Fruit fly (Drosophila melanogaster): ENCODE measurements around the gene Syn.

Gene Syn

dm6 chr3R:10185986-10186385 lies 4.5 kb upstream of the Syn start (continued):
- TF ChIP-seq CG6689 (GFP tag; IDR thresholded peaks at IDR 0.05) (no peak), CG7987 (GFP tag; optimal IDR thresholded peaks at IDR 0.05) (peak; percentile 50), Rfx (GFP tag; IDR thresholded peaks at IDR 0.05) (0 out of 2 replicates have a peak, but pooled peaks have one; percentile 10), CG15514 (GFP tag; optimal IDR thresholded peaks at IDR 0.05) (peak; percentile 11), Drgx (GFP tag; IDR thresholded peaks at IDR 0.05) (no peak), CG8290 (GFP tag; optimal IDR thresholded peaks at IDR 0.05) (no peak), CG8290 (tag; optimal IDR thresholded peaks at IDR 0.05) (peak in 1 of 2 experiments; percentile 61), vnd (GFP tag; IDR thresholded peaks at IDR 0.05; ENCODE audit: partially characterized antibody) (no peak), CG3281 (GFP tag; optimal IDR thresholded peaks at IDR 0.05) (peak; percentile 11), bcd (GFP tag; optimal IDR thresholded peaks at IDR 0.05) (no peak), Hr3 (GFP tag; optimal IDR thresholded peaks at IDR 0.05) (no peak), CG9932 (GFP tag; IDR thresholded peaks at IDR 0.05) (peak; percentile 38), CG14050 (GFP tag; IDR thresholded peaks at IDR 0.05) (no peak), Abd-B (GFP tag; optimal IDR thresholded peaks at IDR 0.05) (no peak), HLH4C (GFP tag; IDR thresholded peaks at IDR 0.05; ENCODE audit: partially characterized antibody) (no peak), Asciz (GFP tag; optimal IDR thresholded peaks at IDR 0.05) (peak; percentile 55), GATAe (GFP tag; conservative IDR thresholded peaks at IDR 0.05) (no peak), ind (GFP tag; optimal IDR thresholded peaks at IDR 0.05) (no peak), CG34376 (GFP tag; optimal IDR thresholded peaks at IDR 0.05) (peak; percentile 17), HLH3B (GFP tag; IDR thresholded peaks at IDR 0.05) (peak; percentile 24; the same call in 1 of the 2 replicates), Ets65A (GFP tag) (peak; percentile 29), CG11093 (GFP tag; IDR thresholded peaks at IDR 0.05) (no peak), NFAT (GFP tag; IDR thresholded peaks at IDR 0.05) (no peak), CG10274 (GFP tag; optimal IDR thresholded peaks at IDR 0.05) (no peak), kni (GFP tag; optimal IDR thresholded peaks at IDR 0.05) (peak; percentile 6), toy (GFP tag; IDR thresholded peaks at IDR 0.05) (no peak), al (GFP tag; IDR thresholded peaks at IDR 0.05) (no peak), Side (GFP tag; optimal IDR thresholded peaks at IDR 0.05) (no peak), CG32767 (GFP tag; IDR thresholded peaks at IDR 0.05) (no peak), CG10543 (GFP tag; optimal IDR thresholded peaks at IDR 0.05) (peak; percentile 61), Med (GFP tag) (peak; percentile 84), CG6254 (GFP tag; optimal IDR thresholded peaks at IDR 0.05) (no peak), Fer1 (GFP tag; optimal IDR thresholded peaks at IDR 0.05) (peak; percentile 42), mirr (GFP tag; optimal IDR thresholded peaks at IDR 0.05) (peak; percentile 78), Adf1 (GFP tag; IDR thresholded peaks at IDR 0.05) (no peak), Nf-YB (GFP tag; optimal IDR thresholded peaks at IDR 0.05) (no peak), amos (GFP tag; IDR thresholded peaks at IDR 0.05; ENCODE audit: partially characterized antibody) (no peak), CG13296 (GFP tag; optimal IDR thresholded peaks at IDR 0.05) (peak; percentile 73), gcm2 (GFP tag; optimal IDR thresholded peaks at IDR 0.05) (no peak), CG9876 (GFP tag; optimal IDR thresholded peaks at IDR 0.05) (no peak), Dbx (GFP tag; IDR thresholded peaks at IDR 0.05) (no peak), Xrp1 (GFP tag; IDR thresholded peaks at IDR 0.05) (no peak), Atf6 (GFP tag; IDR thresholded peaks at IDR 0.05) (0 out of 2 replicates have a peak, but pooled peaks have one; percentile 22), fd96Cb (tag; optimal IDR thresholded peaks at IDR 0.05) (no peak), CG8924 (tag; optimal IDR thresholded peaks at IDR 0.05) (no peak), emc (GFP tag; optimal IDR thresholded peaks at IDR 0.05) (no peak), CG10209 (GFP tag; optimal IDR thresholded peaks at IDR 0.05) (peak; percentile 50), CG2116 (GFP tag; optimal IDR thresholded peaks at IDR 0.05) (no peak), CG7786 (GFP tag; optimal IDR thresholded peaks at IDR 0.05) (no peak), CG14710 (tag; optimal IDR thresholded peaks at IDR 0.05) (no peak), lola (GFP tag; optimal IDR thresholded peaks at IDR 0.05) (no peak), CG14014 (GFP tag; IDR thresholded peaks at IDR 0.05) (peak; percentile 30; the same call in 1 of the 2 replicates)

Measured in whole organism, embryonic.